Fruit fly (Drosophila melanogaster) whole organism, embryonic: ENCODE measurements around the gene CG3184.
A peak's percentile ranks its signal among the peaks of the same experiment; 100 is the strongest.

Experiments
- B-H1 ChIP-seq: fragments of 200-800 bp; sonication (Bioruptor generic); IDR thresholded peaks from 3 replicates; pipeline ENCODE4 v1.3.6; 2022; ENCODE audit warnings: missing biosample characterization, missing genetic modification characterization
- B-H2 ChIP-seq: fragments of 200-800 bp; sonication (Bioruptor generic); optimal IDR thresholded peaks from 2 replicates; lab custom pipeline; 2018; ENCODE audit warnings: missing biosample characterization, mild to moderate bottlenecking, missing genetic modification characterization
- BEAF-32 ChIP-seq: fragments of 200-800 bp; sonication (Bioruptor generic); optimal IDR thresholded peaks from 3 replicates; lab custom pipeline; 2017; ENCODE audit warnings: missing biosample characterization, missing genetic modification characterization, mild to moderate bottlenecking, moderate library complexity, missing genetic modification reagents
- CG11247 ChIP-seq: fragments of 200-800 bp; sonication (Bioruptor generic); IDR thresholded peaks from 2 replicates; pipeline ENCODE4 v1.3.6; 2022; ENCODE audit warnings: missing biosample characterization, missing genetic modification characterization
- CG12236 ChIP-seq: fragments of 200-800 bp; sonication (Bioruptor generic); optimal IDR thresholded peaks from 2 replicates; lab custom pipeline; 2016; ENCODE audit warnings: missing biosample characterization, missing genetic modification characterization
- CG12391 ChIP-seq: fragments of 200-800 bp; sonication (Bioruptor generic); optimal IDR thresholded peaks from 3 replicates; lab custom pipeline; 2018; ENCODE audit warnings: missing biosample characterization, mild to moderate bottlenecking, missing genetic modification characterization, moderate library complexity
- CG13287 ChIP-seq: fragments of 200-800 bp; sonication (Bioruptor generic); IDR thresholded peaks from 2 replicates; pipeline ENCODE4 v1.3.6; 2022; ENCODE audit warnings: missing biosample characterization, missing genetic modification characterization; ENCODE audit not compliant: partially characterized antibody
- CG14014 ChIP-seq: fragments of 200-800 bp; sonication (Bioruptor generic); IDR thresholded peaks from 2 replicates; pipeline ENCODE4 v1.3.6; 2022; ENCODE audit warnings: missing biosample characterization, missing genetic modification characterization
- CG14050 ChIP-seq: fragments of 200-800 bp; sonication (Bioruptor generic); IDR thresholded peaks from 3 replicates; pipeline ENCODE4 v1.3.6; 2022; ENCODE audit warnings: missing biosample characterization, missing genetic modification characterization
- CG15073 ChIP-seq: fragments of 200-800 bp; sonication (Bioruptor generic); optimal IDR thresholded peaks from 2 replicates; lab custom pipeline; 2016; ENCODE audit warnings: missing biosample characterization, missing genetic modification characterization
- CG16779 ChIP-seq: fragments of 200-800 bp; sonication (Bioruptor generic); IDR thresholded peaks from 2 replicates; pipeline ENCODE4 v1.3.6; 2022; ENCODE audit warnings: missing biosample characterization, missing genetic modification characterization
- CG17359 ChIP-seq: fragments of 200-800 bp; sonication (Bioruptor generic); optimal IDR thresholded peaks from 3 replicates; lab custom pipeline; 2018; ENCODE audit warnings: missing biosample characterization, mild to moderate bottlenecking, missing genetic modification characterization, moderate library complexity
- CG18262 ChIP-seq: fragments of 200-800 bp; optimal IDR thresholded peaks from 3 replicates; lab custom pipeline; 2019; ENCODE audit warnings: missing biosample characterization, mild to moderate bottlenecking, missing genetic modification characterization, moderate library complexity
- CG31441 ChIP-seq: fragments of 200-800 bp; sonication (Bioruptor generic); IDR thresholded peaks from 2 replicates; pipeline ENCODE4 v1.3.6; 2022; ENCODE audit warnings: missing biosample characterization, missing genetic modification characterization
- CG32532 ChIP-seq: fragments of 200-800 bp; sonication (Bioruptor generic); IDR thresholded peaks from 2 replicates; pipeline ENCODE4 v1.3.6; 2022; ENCODE audit warnings: missing biosample characterization, missing genetic modification characterization
- CG4707 ChIP-seq: fragments of 200-800 bp; sonication (Bioruptor generic); optimal IDR thresholded peaks from 2 replicates; lab custom pipeline; 2018; ENCODE audit warnings: missing biosample characterization, mild to moderate bottlenecking, missing genetic modification characterization, moderate library complexity
- CG6175 ChIP-seq: fragments of 200-800 bp; sonication (Bioruptor generic); IDR thresholded peaks from 3 replicates; pipeline ENCODE4 v1.3.6; 2022; ENCODE audit warnings: missing biosample characterization, missing genetic modification characterization
- CG6689 ChIP-seq: fragments of 200-800 bp; sonication (Bioruptor generic); IDR thresholded peaks from 2 replicates; pipeline ENCODE4 v1.3.6; 2022; ENCODE audit warnings: missing biosample characterization, missing genetic modification characterization
- CG7271 ChIP-seq: fragments of 200-800 bp; sonication (Bioruptor generic); optimal IDR thresholded peaks from 2 replicates; lab custom pipeline; 2018; ENCODE audit warnings: missing biosample characterization, mild to moderate bottlenecking, missing genetic modification characterization, moderate library complexity
- CG7963 ChIP-seq: fragments of 200-800 bp; sonication (Bioruptor generic); IDR thresholded peaks from 3 replicates; pipeline ENCODE4 v1.3.6; 2022; ENCODE audit warnings: missing biosample characterization, missing genetic modification characterization; ENCODE audit not compliant: partially characterized antibody
- CG8290 ChIP-seq, 3 experiments: fragments of 200-800 bp; sonication (Bioruptor generic); optimal IDR thresholded peaks; 2 replicates each; lab custom pipeline; 2016 to 2019; ENCODE audit warnings: missing biosample characterization in 3 of 3, missing genetic modification characterization in 3 of 3, mild to moderate bottlenecking in 2 of 3, moderate library complexity in 1 of 3
- CG9437 ChIP-seq: fragments of 200-800 bp; sonication (Bioruptor generic); optimal IDR thresholded peaks from 2 replicates; lab custom pipeline; 2018; ENCODE audit warnings: missing biosample characterization, mild to moderate bottlenecking, missing genetic modification characterization
- CG9727 ChIP-seq: fragments of 200-800 bp; sonication (Bioruptor generic); optimal IDR thresholded peaks from 3 replicates; lab custom pipeline; 2017; ENCODE audit warnings: missing biosample characterization, mild to moderate bottlenecking, missing genetic modification characterization
- CG9876 ChIP-seq: fragments of 200-800 bp; sonication (Bioruptor generic); optimal IDR thresholded peaks from 2 replicates; lab custom pipeline; 2016; ENCODE audit warnings: missing biosample characterization, missing genetic modification characterization
- Ets97D ChIP-seq: fragments of 200-800 bp; sonication (Bioruptor generic); optimal IDR thresholded peaks from 3 replicates; lab custom pipeline; 2016; ENCODE audit warnings: missing biosample characterization, missing genetic modification characterization
- HHEX ChIP-seq: fragments of 200-800 bp; sonication (Bioruptor generic); optimal IDR thresholded peaks from 3 replicates; lab custom pipeline; 2017; ENCODE audit warnings: missing biosample characterization, mild to moderate bottlenecking, missing genetic modification characterization, missing genetic modification reagents
- HLH4C ChIP-seq: fragments of 200-800 bp; sonication (Bioruptor generic); IDR thresholded peaks from 3 replicates; pipeline ENCODE4 v1.3.6; 2022; ENCODE audit warnings: missing biosample characterization, missing genetic modification characterization; ENCODE audit not compliant: partially characterized antibody
- Hmx ChIP-seq: fragments of 200-800 bp; sonication (Bioruptor generic); optimal IDR thresholded peaks from 2 replicates; lab custom pipeline; 2016; ENCODE audit warnings: missing biosample characterization, missing genetic modification characterization
- Ptx1 ChIP-seq: fragments of 200-800 bp; sonication (Bioruptor generic); IDR thresholded peaks from 2 replicates; pipeline ENCODE4 v1.3.6; 2022; ENCODE audit warnings: missing biosample characterization, missing genetic modification characterization
- Stat92E ChIP-seq, 3 experiments: fragments of >200 bp in 2 of 3; fragments of 200-800 bp in 1 of 3; sonication (Bioruptor generic) in 1 of 3; optimal IDR thresholded peaks; 2 replicates each; lab custom pipeline; 2017 to 2019; ENCODE audit warnings: missing biosample characterization in 3 of 3, missing genetic modification characterization in 3 of 3, mild to moderate bottlenecking in 1 of 3, moderate library complexity in 1 of 3
- Xbp1 ChIP-seq: fragments of 200-800 bp; sonication (Bioruptor generic); optimal IDR thresholded peaks from 3 replicates; lab custom pipeline; 2016; ENCODE audit warnings: missing biosample characterization, mild to moderate bottlenecking, missing genetic modification characterization
- ase ChIP-seq: fragments of 200-800 bp; sonication (Bioruptor generic); IDR thresholded peaks from 3 replicates; pipeline ENCODE4 v1.3.6; 2022; ENCODE audit warnings: missing biosample characterization, missing genetic modification characterization
- ash1 ChIP-seq: fragments of 200-800 bp; sonication (Bioruptor generic); optimal IDR thresholded peaks from 2 replicates; lab custom pipeline; 2018; ENCODE audit warnings: missing biosample characterization, mild to moderate bottlenecking, missing genetic modification characterization
- bsh ChIP-seq, 2 experiments: fragments of 200-800 bp; sonication (Bioruptor generic); optimal IDR thresholded peaks; 2 replicates each; lab custom pipeline; 2017 to 2018; ENCODE audit warnings: mild to moderate bottlenecking in 2 of 2, missing biosample characterization in 2 of 2, missing genetic modification characterization in 2 of 2, moderate library complexity in 1 of 2
- dimm ChIP-seq: fragments of 200-800 bp; sonication (Bioruptor generic); IDR thresholded peaks from 2 replicates; pipeline ENCODE4 v1.3.6; 2022; ENCODE audit warnings: missing biosample characterization, missing genetic modification characterization
- gfzf ChIP-seq: fragments of 200-800 bp; sonication (Bioruptor generic); optimal IDR thresholded peaks from 2 replicates; lab custom pipeline; 2016; ENCODE audit warnings: missing biosample characterization, mild to moderate bottlenecking, missing genetic modification characterization, moderate library complexity
- hkb ChIP-seq, 2 experiments: fragments of 200-800 bp in 1 of 2; fragments of >200 bp in 1 of 2; sonication (Bioruptor generic) in 1 of 2; IDR thresholded peaks in 1 of 2; optimal IDR thresholded peaks in 1 of 2; 2 replicates each; pipeline versions ENCODE4 v1.3.6 to Lab custom; 2017 to 2022; ENCODE audit warnings: missing biosample characterization in 1 of 2, missing genetic modification characterization in 1 of 2
- jumu ChIP-seq: fragments of 200-800 bp; sonication (Bioruptor generic); optimal IDR thresholded peaks from 3 replicates; lab custom pipeline; 2016; ENCODE audit warnings: missing biosample characterization, missing genetic modification characterization
- klu ChIP-seq: fragments of 200-800 bp; sonication (Bioruptor generic); IDR thresholded peaks from 2 replicates; pipeline ENCODE4 v1.3.6; 2022; ENCODE audit warnings: missing biosample characterization, missing genetic modification characterization
- kni ChIP-seq: fragments of 200-800 bp; sonication (Bioruptor generic); optimal IDR thresholded peaks from 3 replicates; lab custom pipeline; 2017; ENCODE audit warnings: mild to moderate bottlenecking, missing biosample characterization, missing genetic modification reagents, missing genetic modification characterization
- mld ChIP-seq: fragments of 200-800 bp; sonication (Bioruptor generic); IDR thresholded peaks from 3 replicates; pipeline ENCODE4 v1.3.6; 2022; ENCODE audit warnings: missing biosample characterization, missing genetic modification characterization; ENCODE audit not compliant: partially characterized antibody
- pb ChIP-seq: fragments of 200-800 bp; sonication (Bioruptor generic); optimal IDR thresholded peaks from 3 replicates; lab custom pipeline; 2016; ENCODE audit warnings: missing biosample characterization, missing genetic modification characterization
- pum ChIP-seq: fragments of 200-800 bp; sonication (Bioruptor generic); optimal IDR thresholded peaks from 2 replicates; lab custom pipeline; 2016; ENCODE audit warnings: missing biosample characterization, missing genetic modification characterization
- sim ChIP-seq: fragments of 200-800 bp; sonication (Bioruptor generic); IDR thresholded peaks from 2 replicates; pipeline ENCODE4 v1.3.6; 2022; ENCODE audit warnings: missing biosample characterization, missing genetic modification characterization
- sisA ChIP-seq: fragments of 200-800 bp; sonication (Bioruptor generic); IDR thresholded peaks from 2 replicates; pipeline ENCODE4 v1.3.6; 2022; ENCODE audit warnings: missing biosample characterization, missing genetic modification characterization
- slou ChIP-seq: fragments of 200-800 bp; sonication (Bioruptor generic); optimal IDR thresholded peaks from 3 replicates; lab custom pipeline; 2016; ENCODE audit warnings: missing biosample characterization, missing genetic modification characterization
- sr ChIP-seq: fragments of 200-800 bp; sonication (Bioruptor generic); IDR thresholded peaks from 3 replicates; pipeline ENCODE4 v1.3.6; 2022; ENCODE audit warnings: missing biosample characterization, missing genetic modification characterization
- sug ChIP-seq: fragments of 200-800 bp; optimal IDR thresholded peaks from 2 replicates; lab custom pipeline; 2019; ENCODE audit warnings: missing biosample characterization, mild to moderate bottlenecking, missing genetic modification characterization, moderate library complexity
- trem ChIP-seq: fragments of 200-800 bp; optimal IDR thresholded peaks from 3 replicates; lab custom pipeline; 2019; ENCODE audit warnings: missing biosample characterization, mild to moderate bottlenecking, missing genetic modification characterization, moderate library complexity

CG3184 gene

dm6 chrX:6705059-6705802, 16.7 kb upstream of the CG3184 start (continued):
- TF ChIP-seq CG11247 (GFP tag; lab: Robert Waterston, UW) (no peak), kni (GFP tag; lab: Kevin White, UChicago) (peak; percentile 8), Xbp1 (GFP tag; lab: Kevin White, UChicago) (no peak), sug (tag; lab: Kevin White, UChicago) (peak; percentile 46), CG7963 (GFP tag; lab: Robert Waterston, UW) (no peak), B-H1 (GFP tag; lab: Robert Waterston, UW) (no peak), sisA (GFP tag; lab: Robert Waterston, UW) (no peak), ash1 (no peak), CG12236 (GFP tag; lab: Kevin White, UChicago) (no peak), CG14050 (GFP tag; lab: Robert Waterston, UW) (no peak), klu (GFP tag; lab: Robert Waterston, UW) (no peak), pb (GFP tag; lab: Kevin White, UChicago) (no peak), CG4707 (no peak), CG6689 (GFP tag; lab: Robert Waterston, UW) (no peak), CG18262 (tag; lab: Kevin White, UChicago) (peak; percentile 44), CG15073 (no peak), CG31441 (no peak), Ptx1 (GFP tag; lab: Robert Waterston, UW) (no peak), gfzf (GFP tag; lab: Kevin White, UChicago) (no peak), dimm (GFP tag; lab: Robert Waterston, UW) (no peak), BEAF-32 (GFP tag; lab: Kevin White, UChicago) (no peak), trem (tag; lab: Kevin White, UChicago) (no peak), Hmx (GFP tag; lab: Kevin White, UChicago) (no peak), hkb (optimal IDR thresholded peaks at IDR 0.05; lab: Kevin White, UChicago) (no peak), hkb (GFP tag; IDR thresholded peaks at IDR 0.05; lab: Robert Waterston, UW) (no peak), mld (GFP tag; lab: Robert Waterston, UW) (no peak), CG6175 (no peak), CG8290 (GFP tag; optimal IDR thresholded peaks at IDR 0.05; lab: Kevin White, UChicago) (no peak), CG8290 (tag; optimal IDR thresholded peaks at IDR 0.05; lab: Kevin White, UChicago) (peak in 1 of 2 experiments; percentile 16), sr (GFP tag; lab: Robert Waterston, UW) (no peak), Stat92E (GFP tag; optimal IDR thresholded peaks at IDR 0.05; lab: Kevin White, UChicago) (no peak), pum (GFP tag; lab: Kevin White, UChicago) (no peak), HHEX (GFP tag; lab: Kevin White, UChicago) (no peak), ase (GFP tag; lab: Robert Waterston, UW) (no peak), B-H2 (GFP tag; lab: Kevin White, UChicago) (no peak), CG14014 (GFP tag; lab: Robert Waterston, UW) (no peak), HLH4C (GFP tag; lab: Robert Waterston, UW) (no peak), CG7271 (no peak), CG16779 (no peak), CG12391 (tag; lab: Kevin White, UChicago) (peak; percentile 11), CG32532 (GFP tag; lab: Robert Waterston, UW) (no peak), CG13287 (GFP tag; lab: Robert Waterston, UW) (no peak), bsh (GFP tag; optimal IDR thresholded peaks at IDR 0.05; lab: Kevin White, UChicago) (peak in 1 of 2 experiments; percentile 11), CG9727 (GFP tag; lab: Kevin White, UChicago) (peak; percentile 6), CG9437 (no peak), slou (no peak), Ets97D (GFP tag; lab: Kevin White, UChicago) (no peak), jumu (no peak), CG9876 (GFP tag; lab: Kevin White, UChicago) (no peak), CG17359 (tag; lab: Kevin White, UChicago) (no peak), sim (GFP tag; lab: Robert Waterston, UW) (no peak)
